Worm (Caenorhabditis elegans): Measurements from ENCODE around the gene T25E12.14.

ce11 chrV:16774428-16774827 lies 47.4 kb downstream of the T25E12.14 start:
- TF ChIP-seq rec-8 (tag; optimal IDR thresholded peaks at IDR 0.05) (no peak), ets-4 (GFP tag; optimal IDR thresholded peaks at IDR 0.05) (no peak), egrh-3 (GFP tag; IDR thresholded peaks at IDR 0.05) (no peak), bed-1 (GFP tag; IDR thresholded peaks at IDR 0.05) (no peak), ztf-28 (GFP tag; IDR thresholded peaks at IDR 0.05) (no peak), Y53F4B.3 (GFP tag; IDR thresholded peaks at IDR 0.05) (no peak)
